Fruit fly (Drosophila melanogaster) whole organism, embryonic: ENCODE measurements around the gene CG13482.

Experiments
- Adf1 ChIP-seq: fragments of 200-800 bp; sonication (Bioruptor generic); IDR thresholded peaks from 2 replicates; pipeline ENCODE4 v1.3.6; 2022; ENCODE audit warnings: missing biosample characterization, missing genetic modification characterization
- BtbVII ChIP-seq: fragments of 200-800 bp; sonication (Bioruptor generic); optimal IDR thresholded peaks from 3 replicates; lab custom pipeline; 2017; ENCODE audit warnings: missing biosample characterization, mild to moderate bottlenecking, missing genetic modification characterization
- Bteb2 ChIP-seq: fragments of 200-800 bp; sonication (Bioruptor generic); optimal IDR thresholded peaks from 2 replicates; lab custom pipeline; 2016; ENCODE audit warnings: missing biosample characterization, missing genetic modification characterization
- CG10959 ChIP-seq: fragments of 200-800 bp; sonication (Bioruptor generic); IDR thresholded peaks from 2 replicates; pipeline ENCODE4 v1.3.6; 2022; ENCODE audit warnings: missing biosample characterization, missing genetic modification characterization
- CG11695 ChIP-seq: fragments of 200-800 bp; sonication (Bioruptor generic); IDR thresholded peaks from 3 replicates; pipeline ENCODE4 v1.3.6; 2022; ENCODE audit warnings: missing biosample characterization, missing genetic modification characterization
- CG12104 ChIP-seq: fragments of 200-800 bp; sonication (Bioruptor generic); optimal IDR thresholded peaks from 3 replicates; lab custom pipeline; 2016; ENCODE audit warnings: missing biosample characterization, missing genetic modification characterization
- CG12744 ChIP-seq: fragments of 200-800 bp; sonication (Bioruptor generic); optimal IDR thresholded peaks from 2 replicates; lab custom pipeline; 2016; ENCODE audit warnings: missing biosample characterization, missing genetic modification characterization
- CG14860 ChIP-seq: fragments of 200-800 bp; sonication (Bioruptor generic); IDR thresholded peaks from 3 replicates; pipeline ENCODE4 v1.3.6; 2022; ENCODE audit warnings: missing biosample characterization, missing genetic modification characterization; ENCODE audit not compliant: partially characterized antibody
- CG1529 ChIP-seq: fragments of 200-800 bp; sonication (Bioruptor generic); optimal IDR thresholded peaks from 3 replicates; lab custom pipeline; 2018; ENCODE audit warnings: missing biosample characterization, missing genetic modification characterization
- CG17361 ChIP-seq: fragments of 200-800 bp; sonication (Bioruptor generic); IDR thresholded peaks from 3 replicates; pipeline ENCODE4 v1.3.6; 2022; ENCODE audit warnings: missing biosample characterization, missing genetic modification characterization
- CG2120 ChIP-seq: fragments of 200-800 bp; sonication (Bioruptor generic); optimal IDR thresholded peaks from 3 replicates; lab custom pipeline; 2016; ENCODE audit warnings: missing biosample characterization, missing genetic modification characterization
- CG30020 ChIP-seq: fragments of 200-800 bp; optimal IDR thresholded peaks from 2 replicates; lab custom pipeline; 2019; ENCODE audit warnings: missing biosample characterization, mild to moderate bottlenecking, missing genetic modification characterization, moderate library complexity
- CG32767 ChIP-seq: fragments of 200-800 bp; sonication (Bioruptor generic); IDR thresholded peaks from 2 replicates; pipeline ENCODE4 v1.3.6; 2022; ENCODE audit warnings: missing biosample characterization, missing genetic modification characterization
- CG3838 ChIP-seq: fragments of 200-800 bp; sonication (Bioruptor generic); optimal IDR thresholded peaks from 3 replicates; lab custom pipeline; 2016; ENCODE audit warnings: missing biosample characterization, missing genetic modification characterization
- CG4360 ChIP-seq: fragments of 200-800 bp; sonication (Bioruptor generic); IDR thresholded peaks from 2 replicates; pipeline ENCODE4 v1.3.6; 2022; ENCODE audit warnings: missing biosample characterization, missing genetic modification characterization
- CG4424 ChIP-seq: fragments of 200-800 bp; sonication (Bioruptor generic); optimal IDR thresholded peaks from 3 replicates; lab custom pipeline; 2016; ENCODE audit warnings: missing biosample characterization, missing genetic modification characterization
- CG5245 ChIP-seq: fragments of 200-800 bp; sonication (Bioruptor generic); optimal IDR thresholded peaks from 3 replicates; lab custom pipeline; 2016; ENCODE audit warnings: missing biosample characterization, missing genetic modification characterization
- CG7271 ChIP-seq: fragments of 200-800 bp; sonication (Bioruptor generic); optimal IDR thresholded peaks from 2 replicates; lab custom pipeline; 2018; ENCODE audit warnings: missing biosample characterization, mild to moderate bottlenecking, missing genetic modification characterization, moderate library complexity
- CG7786 ChIP-seq: fragments of 200-800 bp; sonication (Bioruptor generic); optimal IDR thresholded peaks from 2 replicates; lab custom pipeline; 2016; ENCODE audit warnings: missing biosample characterization, missing genetic modification characterization
- CG7987 ChIP-seq: fragments of 200-800 bp; sonication (Bioruptor generic); optimal IDR thresholded peaks from 2 replicates; lab custom pipeline; 2018; ENCODE audit warnings: missing biosample characterization, mild to moderate bottlenecking, missing genetic modification characterization, moderate library complexity
- CG8089 ChIP-seq: fragments of 200-800 bp; sonication (Bioruptor generic); optimal IDR thresholded peaks from 3 replicates; lab custom pipeline; 2016; ENCODE audit warnings: missing biosample characterization, missing genetic modification characterization
- CG8359 ChIP-seq: fragments of 200-800 bp; sonication (Bioruptor generic); optimal IDR thresholded peaks from 2 replicates; lab custom pipeline; 2017; ENCODE audit warnings: missing biosample characterization, mild to moderate bottlenecking, missing genetic modification characterization, borderline replicate concordance
- D ChIP-seq, 2 experiments: fragments of 200-800 bp in 1 of 2; fragments of >200 bp in 1 of 2; sonication (Bioruptor generic) in 1 of 2; optimal IDR thresholded peaks; 2 replicates in 1 of 2; 3 replicates in 1 of 2; lab custom pipeline; 2017; ENCODE audit warnings: mild to moderate bottlenecking in 1 of 2, missing biosample characterization in 1 of 2, missing genetic modification characterization in 1 of 2, missing genetic modification reagents in 1 of 2
- D19A ChIP-seq: fragments of 200-800 bp; optimal IDR thresholded peaks from 3 replicates; lab custom pipeline; 2019; ENCODE audit warnings: missing biosample characterization, mild to moderate bottlenecking, missing genetic modification characterization, moderate library complexity
- Deaf1 ChIP-seq: fragments of 200-800 bp; optimal IDR thresholded peaks from 3 replicates; lab custom pipeline; 2019; ENCODE audit warnings: missing biosample characterization, mild to moderate bottlenecking, missing genetic modification characterization, moderate library complexity
- Dip2 ChIP-seq: fragments of 200-800 bp; sonication (Bioruptor generic); IDR thresholded peaks from 2 replicates; pipeline ENCODE4 v1.3.6; 2022; ENCODE audit warnings: missing biosample characterization, missing genetic modification characterization
- Dp ChIP-seq: fragments of 200-800 bp; sonication (Bioruptor generic); optimal IDR thresholded peaks from 2 replicates; lab custom pipeline; 2018; ENCODE audit warnings: missing biosample characterization, mild to moderate bottlenecking, missing genetic modification characterization, moderate library complexity
- Ets65A ChIP-seq: fragments of 200-800 bp; sonication (Bioruptor generic); peaks from one replicate; lab custom pipeline; 2016; ENCODE audit warnings: missing biosample characterization, missing genetic modification characterization
- Gsc ChIP-seq: fragments of 200-800 bp; sonication (Bioruptor generic); IDR thresholded peaks from 2 replicates; pipeline ENCODE4 v1.3.6; 2022; ENCODE audit warnings: missing biosample characterization, missing genetic modification characterization
- Mrtf ChIP-seq: fragments of 200-800 bp; sonication (Bioruptor generic); IDR thresholded peaks from 3 replicates; pipeline ENCODE4 v1.3.6; 2022; ENCODE audit warnings: missing biosample characterization, missing genetic modification characterization
- NC2β ChIP-seq: fragments of 200-800 bp; sonication (Bioruptor generic); optimal IDR thresholded peaks from 2 replicates; lab custom pipeline; 2016; ENCODE audit warnings: missing biosample characterization, missing genetic modification characterization
- Nf-YB ChIP-seq: fragments of 200-800 bp; sonication (Bioruptor generic); optimal IDR thresholded peaks from 3 replicates; lab custom pipeline; 2019; ENCODE audit warnings: missing biosample characterization, mild to moderate bottlenecking, missing genetic modification characterization, moderate library complexity
- Side ChIP-seq: fragments of 200-800 bp; sonication (Bioruptor generic); optimal IDR thresholded peaks from 2 replicates; lab custom pipeline; 2016; ENCODE audit warnings: missing biosample characterization, missing genetic modification characterization
- Sin3A ChIP-seq: fragments of >200 bp; optimal IDR thresholded peaks from 2 replicates; lab custom pipeline; 2018
- ash1 ChIP-seq: fragments of 200-800 bp; sonication (Bioruptor generic); optimal IDR thresholded peaks from 2 replicates; lab custom pipeline; 2018; ENCODE audit warnings: missing biosample characterization, mild to moderate bottlenecking, missing genetic modification characterization
- dmrt11E ChIP-seq: fragments of 200-800 bp; sonication (Bioruptor generic); optimal IDR thresholded peaks from 3 replicates; lab custom pipeline; 2018; ENCODE audit warnings: missing biosample characterization, mild to moderate bottlenecking, missing genetic modification characterization, moderate library complexity
- en ChIP-seq: fragments of 200-800 bp; sonication (Bioruptor generic); optimal IDR thresholded peaks from 2 replicates; lab custom pipeline; 2016; ENCODE audit warnings: missing biosample characterization, missing genetic modification characterization
- eyg ChIP-seq: fragments of 200-800 bp; sonication (Bioruptor generic); optimal IDR thresholded peaks from 3 replicates; lab custom pipeline; 2016; ENCODE audit warnings: missing biosample characterization, missing genetic modification characterization
- her ChIP-seq: fragments of 200-800 bp; sonication (Bioruptor generic); optimal IDR thresholded peaks from 2 replicates; lab custom pipeline; 2016; ENCODE audit warnings: missing biosample characterization, missing genetic modification characterization
- hkb ChIP-seq, 2 experiments: fragments of 200-800 bp in 1 of 2; fragments of >200 bp in 1 of 2; sonication (Bioruptor generic) in 1 of 2; IDR thresholded peaks in 1 of 2; optimal IDR thresholded peaks in 1 of 2; 2 replicates each; pipeline versions ENCODE4 v1.3.6 to Lab custom; 2017 to 2022; ENCODE audit warnings: missing biosample characterization in 1 of 2, missing genetic modification characterization in 1 of 2
- ind ChIP-seq: fragments of 200-800 bp; sonication (Bioruptor generic); optimal IDR thresholded peaks from 3 replicates; lab custom pipeline; 2016; ENCODE audit warnings: missing biosample characterization, missing genetic modification characterization
- lab ChIP-seq: fragments of 200-800 bp; sonication (Bioruptor generic); optimal IDR thresholded peaks from 3 replicates; lab custom pipeline; 2017; ENCODE audit warnings: missing biosample characterization, missing genetic modification characterization, mild to moderate bottlenecking, moderate library complexity, missing genetic modification reagents
- mam ChIP-seq: fragments of 200-800 bp; sonication (Bioruptor generic); optimal IDR thresholded peaks from 3 replicates; lab custom pipeline; 2016; ENCODE audit warnings: missing biosample characterization, missing genetic modification characterization
- mld ChIP-seq: fragments of 200-800 bp; sonication (Bioruptor generic); IDR thresholded peaks from 3 replicates; pipeline ENCODE4 v1.3.6; 2022; ENCODE audit warnings: missing biosample characterization, missing genetic modification characterization; ENCODE audit not compliant: partially characterized antibody
- org-1 ChIP-seq: fragments of 200-800 bp; sonication (Bioruptor generic); optimal IDR thresholded peaks from 2 replicates; lab custom pipeline; 2017; ENCODE audit warnings: missing biosample characterization, missing genetic modification characterization
- sqz ChIP-seq: fragments of 200-800 bp; sonication (Bioruptor generic); optimal IDR thresholded peaks from 3 replicates; lab custom pipeline; 2018; ENCODE audit warnings: missing biosample characterization, mild to moderate bottlenecking, missing genetic modification characterization
- sr ChIP-seq: fragments of 200-800 bp; sonication (Bioruptor generic); IDR thresholded peaks from 3 replicates; pipeline ENCODE4 v1.3.6; 2022; ENCODE audit warnings: missing biosample characterization, missing genetic modification characterization
- ssp ChIP-seq: fragments of 200-800 bp; sonication (Bioruptor generic); IDR thresholded peaks from 2 replicates; pipeline ENCODE4 v1.3.6; 2022; ENCODE audit warnings: missing biosample characterization, missing genetic modification characterization
- ttk ChIP-seq: fragments of 200-800 bp; sonication (Bioruptor generic); IDR thresholded peaks from 2 replicates; pipeline ENCODE4 v2.1.2; 2022; ENCODE audit warnings: missing biosample characterization, missing genetic modification characterization
- vvl ChIP-seq: fragments of 200-800 bp; sonication (Bioruptor generic); IDR thresholded peaks from 2 replicates; pipeline ENCODE4 v1.3.6; 2022; ENCODE audit warnings: missing biosample characterization, missing genetic modification characterization
- zf30C ChIP-seq: fragments of 200-800 bp; sonication (Bioruptor generic); optimal IDR thresholded peaks from 3 replicates; lab custom pipeline; 2018; ENCODE audit warnings: missing biosample characterization, mild to moderate bottlenecking, missing genetic modification characterization

The CG13482 gene

dm6 chr3L:14338886-14339285, 9.7 kb downstream of the CG13482 start:
- peak; percentile 65 for TF ChIP-seq CG2120
- peak; percentile 45 for TF ChIP-seq D19A (tag; lab: Kevin White, UChicago)
- TF ChIP-seq Deaf1 (tag; lab: Kevin White, UChicago), result no peak
- TF ChIP-seq CG11695, result 0 out of 3 replicates have a peak, but pooled peaks have one; percentile 35
- TF ChIP-seq CG4424 (GFP tag; lab: Kevin White, UChicago), result peak; percentile 72
- TF ChIP-seq D (optimal IDR thresholded peaks at IDR 0.05; lab: Kevin White, UChicago), result no peak
- TF ChIP-seq D (GFP tag; optimal IDR thresholded peaks at IDR 0.05; lab: Kevin White, UChicago), result peak; percentile 41
- TF ChIP-seq CG10959 (GFP tag; lab: Robert Waterston, UW), result peak; percentile 60
- TF ChIP-seq CG3838 (GFP tag; lab: Kevin White, UChicago), result no peak
- no peak for TF ChIP-seq Dp (GFP tag; lab: Kevin White, UChicago)
- no peak for TF ChIP-seq CG12744 (GFP tag; lab: Kevin White, UChicago)
- TF ChIP-seq Adf1 (GFP tag; lab: Robert Waterston, UW), result no peak
- peak; percentile 65 for TF ChIP-seq her (GFP tag; lab: Kevin White, UChicago)
- TF ChIP-seq NC2β (GFP tag; lab: Kevin White, UChicago), result peak; percentile 47
- peak; percentile 54 for TF ChIP-seq CG5245 (GFP tag; lab: Kevin White, UChicago)
- peak; percentile 39; the same call in 1 of the 2 replicates for TF ChIP-seq CG32767 (GFP tag; lab: Robert Waterston, UW)
- no peak for TF ChIP-seq CG14860 (GFP tag; lab: Robert Waterston, UW)
- TF ChIP-seq eyg (GFP tag; lab: Kevin White, UChicago), result peak; percentile 42
- TF ChIP-seq CG7786 (GFP tag; lab: Kevin White, UChicago), result peak; percentile 65
- TF ChIP-seq Sin3A (lab: Kevin White, UChicago), result no peak
- peak; percentile 25 for TF ChIP-seq Bteb2
- TF ChIP-seq org-1 (GFP tag; lab: Kevin White, UChicago), result peak; percentile 73
- TF ChIP-seq sr, result no peak
- TF ChIP-seq ind, result peak; percentile 72
- peak; percentile 72 for TF ChIP-seq mam (GFP tag; lab: Kevin White, UChicago)
- no peak for TF ChIP-seq mld (GFP tag; lab: Robert Waterston, UW)
- no peak for TF ChIP-seq BtbVII
- TF ChIP-seq vvl, result peak; percentile 75
- TF ChIP-seq Mrtf (GFP tag; lab: Robert Waterston, UW), result no peak
- TF ChIP-seq CG12104 (GFP tag; lab: Kevin White, UChicago), result peak; percentile 41
- peak; percentile 49 for TF ChIP-seq CG8089 (GFP tag; lab: Kevin White, UChicago)
- no peak for TF ChIP-seq CG8359 (GFP tag; lab: Kevin White, UChicago)
- peak; percentile 38; the same call in 1 of the 3 replicates for TF ChIP-seq CG17361 (GFP tag; lab: Robert Waterston, UW)
- TF ChIP-seq Gsc (GFP tag; lab: Robert Waterston, UW), result no peak
- peak; percentile 31 for TF ChIP-seq CG1529
- peak; percentile 83 for TF ChIP-seq Ets65A
- TF ChIP-seq CG4360 (GFP tag; lab: Robert Waterston, UW), result peak; percentile 37; the same call in 1 of the 2 replicates
- TF ChIP-seq ash1 (GFP tag; lab: Kevin White, UChicago), result no peak
- TF ChIP-seq sqz (GFP tag; lab: Kevin White, UChicago), result no peak
- TF ChIP-seq CG30020, result no peak
- no peak for TF ChIP-seq Nf-YB (GFP tag; lab: Kevin White, UChicago)
- TF ChIP-seq ttk (GFP tag; lab: Robert Waterston, UW), result peak; percentile 39
- TF ChIP-seq ssp, result 0 out of 2 replicates have a peak, but pooled peaks have one; percentile 26
- TF ChIP-seq en (GFP tag; lab: Kevin White, UChicago), result peak; percentile 42
- peak; percentile 70 for TF ChIP-seq lab
- TF ChIP-seq Dip2 (GFP tag; lab: Robert Waterston, UW), result no peak
- TF ChIP-seq hkb (optimal IDR thresholded peaks at IDR 0.05; lab: Kevin White, UChicago), result no peak
- peak; percentile 47; the same call in 1 of the 2 replicates for TF ChIP-seq hkb (GFP tag; IDR thresholded peaks at IDR 0.05; lab: Robert Waterston, UW)
- peak; percentile 0 for TF ChIP-seq CG7987
- peak; percentile 43 for TF ChIP-seq zf30C
- TF ChIP-seq CG7271 (tag; lab: Kevin White, UChicago), result peak; percentile 27
- peak; percentile 82 for TF ChIP-seq Side
- peak; percentile 55 for TF ChIP-seq dmrt11E (tag; lab: Kevin White, UChicago)
